Worm (Caenorhabditis elegans): ENCODE results near the gene R151.2.

R151.2 gene

DNA sequence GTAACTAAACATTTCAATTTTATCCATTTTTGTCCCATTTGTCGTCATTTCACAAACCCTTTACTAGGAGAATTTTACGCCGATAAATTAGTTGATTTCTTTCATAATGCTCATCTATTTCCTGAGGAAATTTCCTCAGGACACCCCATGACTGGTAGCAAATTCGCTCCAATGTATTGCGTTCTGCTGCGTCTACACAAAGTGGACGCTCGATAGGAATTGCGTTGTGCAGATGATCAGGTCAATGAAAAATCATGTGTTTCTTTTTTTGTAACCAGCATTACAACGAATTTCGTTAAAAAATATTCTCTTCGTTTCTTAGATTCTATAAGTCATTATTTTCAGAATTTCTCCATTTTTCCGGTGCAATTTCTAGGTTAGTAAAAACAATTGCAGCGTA lies 27.9 kb upstream of the R151.2 start, which contains the start of gene epg-4 (continued):
- TF ChIP-seq unc-98 (GFP tag; IDR thresholded peaks at IDR 0.05) (no peak), zip-4 (GFP tag; optimal IDR thresholded peaks at IDR 0.05) (no peak), dsc-1 (tag; optimal IDR thresholded peaks at IDR 0.05) (no peak), nhr-12 (tag; optimal IDR thresholded peaks at IDR 0.05) (no peak), ceh-8 (GFP tag; optimal IDR thresholded peaks at IDR 0.05) (no peak), ama-1 (optimal IDR thresholded peaks at IDR 0.05) (no peak), efl-1 (optimal IDR thresholded peaks at IDR 0.05) (peak; percentile 19 to 57), efl-1 (GFP tag; optimal IDR thresholded peaks at IDR 0.05 in 1 of 2) (peak; percentile 45 to 93), egl-13 (tag; optimal IDR thresholded peaks at IDR 0.05) (no peak), C16A3.4 (tag; optimal IDR thresholded peaks at IDR 0.05) (peak; percentile 50), pqm-1 (tag; optimal IDR thresholded peaks at IDR 0.05) (no peak), lir-3 (tag; optimal IDR thresholded peaks at IDR 0.05; ENCODE audit: poor library complexity) (no peak), fos-1 (tag; optimal IDR thresholded peaks at IDR 0.05) (no peak), irx-1 (tag; optimal IDR thresholded peaks at IDR 0.05) (no peak), xbp-1 (tag; optimal IDR thresholded peaks at IDR 0.05) (no peak), hpl-2 (GFP tag; optimal IDR thresholded peaks at IDR 0.05) (no peak), dpl-1 (GFP tag; optimal IDR thresholded peaks at IDR 0.05) (peak; percentile 9 to 53 (median 41)), efl-3 (GFP tag; optimal IDR thresholded peaks at IDR 0.05) (no peak), lsy-2 (tag; optimal IDR thresholded peaks at IDR 0.05) (peak in 1 of 2 experiments; percentile 69), mdl-1 (tag; optimal IDR thresholded peaks at IDR 0.05) (peak in 1 of 2 experiments; percentile 22), aly-2 (tag; optimal IDR thresholded peaks at IDR 0.05) (no peak), nhr-28 (tag; optimal IDR thresholded peaks at IDR 0.05) (no peak), unc-130 (tag; optimal IDR thresholded peaks at IDR 0.05) (peak; percentile 22), hlh-4 (tag; optimal IDR thresholded peaks at IDR 0.05) (no peak), ceh-63 (GFP tag; optimal IDR thresholded peaks at IDR 0.05) (no peak), sox-4 (tag; optimal IDR thresholded peaks at IDR 0.05) (no peak), elt-2 (tag; optimal IDR thresholded peaks at IDR 0.05) (no peak), pag-3 (tag; optimal IDR thresholded peaks at IDR 0.05; ENCODE audit: borderline replicate concordance, insufficient read depth) (no peak), elt-3 (tag; optimal IDR thresholded peaks at IDR 0.05) (peak in 1 of 6 experiments; percentile 13), unc-30 (tag; optimal IDR thresholded peaks at IDR 0.05) (no peak), nhr-77 (tag; optimal IDR thresholded peaks at IDR 0.05) (peak; percentile 3)

- TF ChIP-seq F16B12.6 (tag; optimal IDR thresholded peaks at IDR 0.05) (peak; percentile 45), tbx-2 (tag; optimal IDR thresholded peaks at IDR 0.05) (peak; percentile 13), nhr-85 (tag) (peak; percentile 67), lsy-2 (tag; optimal IDR thresholded peaks at IDR 0.05) (peak; percentile 64 to 90), ces-1 (GFP tag; optimal IDR thresholded peaks at IDR 0.05) (no peak), ztf-11 (tag; optimal IDR thresholded peaks at IDR 0.05) (no peak), unc-62 (GFP tag; optimal IDR thresholded peaks at IDR 0.05) (no peak), nhr-20 (tag; optimal IDR thresholded peaks at IDR 0.05) (peak; percentile 40), nhr-47 (tag; optimal IDR thresholded peaks at IDR 0.05) (peak; percentile 61), nhr-71 (tag; optimal IDR thresholded peaks at IDR 0.05) (peak; percentile 69), lir-3 (tag; optimal IDR thresholded peaks at IDR 0.05; ENCODE audit: poor library complexity) (peak; percentile 56), skn-1 (tag; optimal IDR thresholded peaks at IDR 0.05) (peak; percentile 59), elt-3 (tag; optimal IDR thresholded peaks at IDR 0.05) (peak in 1 of 6 experiments; percentile 47), ceh-63 (GFP tag; optimal IDR thresholded peaks at IDR 0.05) (no peak), lin-13 (GFP tag; optimal IDR thresholded peaks at IDR 0.05) (peak; percentile 70), elt-2 (tag; optimal IDR thresholded peaks at IDR 0.05) (no peak), nhr-28 (tag; optimal IDR thresholded peaks at IDR 0.05) (no peak), C34B4.2 (tag; optimal IDR thresholded peaks at IDR 0.05) (no peak), pag-3 (tag; optimal IDR thresholded peaks at IDR 0.05; ENCODE audit: borderline replicate concordance, insufficient read depth) (no peak), nhr-19 (GFP tag; conservative IDR thresholded peaks at IDR 0.05) (peak; percentile 30), C16A3.4 (tag; optimal IDR thresholded peaks at IDR 0.05) (peak; percentile 78), irx-1 (tag; optimal IDR thresholded peaks at IDR 0.05) (no peak), dsc-1 (tag; optimal IDR thresholded peaks at IDR 0.05) (no peak), aha-1 (tag; optimal IDR thresholded peaks at IDR 0.05) (no peak), nhr-12 (tag; optimal IDR thresholded peaks at IDR 0.05) (no peak), mep-1 (tag; optimal IDR thresholded peaks at IDR 0.05) (peak; percentile 47), lin-15B (tag; optimal IDR thresholded peaks at IDR 0.05) (peak; percentile 82), lin-39 (tag; optimal IDR thresholded peaks at IDR 0.05) (no peak), ceh-88 (GFP tag; IDR thresholded peaks at IDR 0.05) (peak; percentile 9; the same call in 1 of the 2 replicates), ets-5 (GFP tag; IDR thresholded peaks at IDR 0.05) (no peak), ztf-4 (tag; optimal IDR thresholded peaks at IDR 0.05) (peak; percentile 28), unc-86 (tag; optimal IDR thresholded peaks at IDR 0.05) (peak; percentile 16), hpl-2 (GFP tag; optimal IDR thresholded peaks at IDR 0.05) (peak; percentile 33)
Measured at ce11 chrIII:7184022-7184421, 25.7 kb upstream of the R151.2 start, which contains the start of gene yju-2. Gene yju-2 (plus strand): TSS chrIII:7184336.

Measured in whole organism, L1 larva.